Fruit fly (Drosophila melanogaster) whole organism, wandering third instar larva: ENCODE measurements around the gene Gtpx.

Experiments
- Abd-B ChIP-seq: fragments of >200 bp; optimal IDR thresholded peaks from 2 replicates; lab custom pipeline; 2017; ENCODE audit warnings: missing biosample characterization, missing genetic modification characterization
- CG32264 ChIP-seq: fragments of 200-800 bp; sonication (Bioruptor generic); optimal IDR thresholded peaks from 2 replicates; lab custom pipeline; 2016; ENCODE audit warnings: missing biosample characterization, missing genetic modification characterization
- CG9705 ChIP-seq: fragments of 200-800 bp; sonication (Bioruptor generic); optimal IDR thresholded peaks from 2 replicates; lab custom pipeline; 2018; ENCODE audit warnings: missing biosample characterization, mild to moderate bottlenecking, missing genetic modification characterization
- CrebA ChIP-seq: fragments of 200-800 bp; sonication (Bioruptor generic); optimal IDR thresholded peaks from 2 replicates; lab custom pipeline; 2016; ENCODE audit warnings: missing biosample characterization, mild to moderate bottlenecking, missing genetic modification characterization, borderline replicate concordance
- HLH106 ChIP-seq: fragments of 200-800 bp; optimal IDR thresholded peaks from 3 replicates; lab custom pipeline; 2019; ENCODE audit warnings: missing biosample characterization, mild to moderate bottlenecking, missing genetic modification characterization, moderate library complexity
- Hnf4 ChIP-seq: fragments of 200-800 bp; sonication (Bioruptor generic); optimal IDR thresholded peaks from 2 replicates; lab custom pipeline; 2016; ENCODE audit warnings: missing biosample characterization, mild to moderate bottlenecking, missing genetic modification characterization
- Hr78 ChIP-seq: fragments of >200 bp; optimal IDR thresholded peaks from 2 replicates; lab custom pipeline; 2017; ENCODE audit warnings: missing biosample characterization, missing genetic modification characterization
- Hr83 ChIP-seq: fragments of 200-300 bp; sonication (Bioruptor generic); optimal IDR thresholded peaks from 2 replicates; lab custom pipeline; 2016; ENCODE audit warnings: missing biosample characterization, mild to moderate bottlenecking, missing genetic modification characterization, moderate library complexity; ENCODE audit not compliant: poor library complexity, severe bottlenecking
- Jra ChIP-seq: sonication (Bioruptor generic); optimal IDR thresholded peaks from 2 replicates; lab custom pipeline; 2016; ENCODE audit warnings: missing biosample characterization, missing genetic modification characterization
- Myc ChIP-seq: fragments of >200 bp; optimal IDR thresholded peaks from 2 replicates; lab custom pipeline; 2017
- N ChIP-seq: fragments of >200 bp; optimal IDR thresholded peaks from 2 replicates; lab custom pipeline; 2018; ENCODE audit warnings: missing biosample characterization, missing external identifiers, missing genetic modification characterization
- OdsH ChIP-seq: fragments of 200-800 bp; sonication (Bioruptor generic); optimal IDR thresholded peaks from 2 replicates; lab custom pipeline; 2016; ENCODE audit warnings: missing biosample characterization, mild to moderate bottlenecking, missing genetic modification characterization
- Rel ChIP-seq, 2 experiments: fragments of 200-800 bp; sonication (Bioruptor generic) in 1 of 2; optimal IDR thresholded peaks; 2 replicates in 1 of 2; 3 replicates in 1 of 2; lab custom pipeline; 2016 to 2019; ENCODE audit warnings: mild to moderate bottlenecking in 2 of 2, missing biosample characterization in 2 of 2, missing genetic modification characterization in 2 of 2, moderate library complexity in 1 of 2
- Sp1 ChIP-seq: fragments of 200-800 bp; sonication (Bioruptor generic); optimal IDR thresholded peaks from 3 replicates; lab custom pipeline; 2019; ENCODE audit warnings: missing biosample characterization, mild to moderate bottlenecking, missing genetic modification characterization, moderate library complexity
- Vsx2 ChIP-seq: fragments of 200-300, 225-300 bp; sonication (Bioruptor generic); optimal IDR thresholded peaks from 2 replicates; lab custom pipeline; 2018; ENCODE audit warnings: missing biosample characterization, missing genetic modification characterization; ENCODE audit not compliant: partially characterized antibody
- br ChIP-seq: fragments of 200-800 bp; sonication (Bioruptor generic); optimal IDR thresholded peaks from 2 replicates; lab custom pipeline; 2016; ENCODE audit warnings: missing biosample characterization, missing genetic modification characterization
- dmrt93B ChIP-seq: fragments of 200-800 bp; sonication (Bioruptor generic); optimal IDR thresholded peaks from 2 replicates; lab custom pipeline; 2018; ENCODE audit warnings: missing biosample characterization, mild to moderate bottlenecking, missing genetic modification characterization
- dsf ChIP-seq: sonication (Bioruptor generic); optimal IDR thresholded peaks from 2 replicates; lab custom pipeline; 2016; ENCODE audit warnings: missing biosample characterization, missing genetic modification characterization, borderline replicate concordance
- ey ChIP-seq: fragments of 200-800 bp; sonication (Bioruptor generic); optimal IDR thresholded peaks from 2 replicates; lab custom pipeline; 2016; ENCODE audit warnings: missing biosample characterization, missing genetic modification characterization
- foxo ChIP-seq, 2 experiments: fragments of 200-800 bp; sonication (Bioruptor generic); optimal IDR thresholded peaks; 2 replicates in 1 of 2; 3 replicates in 1 of 2; lab custom pipeline; 2016 to 2017; ENCODE audit warnings: missing biosample characterization in 2 of 2, missing genetic modification characterization in 2 of 2
- fru ChIP-seq: fragments of 200-800 bp; sonication (Bioruptor generic); optimal IDR thresholded peaks from 3 replicates; lab custom pipeline; 2016; ENCODE audit warnings: missing biosample characterization, mild to moderate bottlenecking, missing genetic modification characterization
- h ChIP-seq: fragments of 200-800 bp; sonication (Bioruptor generic); optimal IDR thresholded peaks from 3 replicates; lab custom pipeline; 2016; ENCODE audit warnings: missing biosample characterization, mild to moderate bottlenecking, missing genetic modification characterization
- jim ChIP-seq: fragments of 175-275, 200-325 bp; sonication (Bioruptor generic); optimal IDR thresholded peaks from 2 replicates; lab custom pipeline; 2016; ENCODE audit warnings: missing biosample characterization, mild to moderate bottlenecking, missing genetic modification characterization
- lola ChIP-seq: fragments of >200 bp; optimal IDR thresholded peaks from 2 replicates; lab custom pipeline; 2017; ENCODE audit warnings: missing biosample characterization, missing genetic modification characterization
- psq ChIP-seq: fragments of 200-800 bp; sonication (Bioruptor generic); optimal IDR thresholded peaks from 3 replicates; lab custom pipeline; 2017; ENCODE audit warnings: missing biosample characterization, mild to moderate bottlenecking, missing genetic modification characterization, moderate library complexity
- rgr ChIP-seq: fragments of 200-800 bp; sonication (Bioruptor generic); optimal IDR thresholded peaks from 3 replicates; lab custom pipeline; 2016; ENCODE audit warnings: missing biosample characterization, mild to moderate bottlenecking, missing genetic modification characterization
- sage ChIP-seq: fragments of 200-800 bp; sonication (Bioruptor generic); optimal IDR thresholded peaks from 2 replicates; lab custom pipeline; 2016; ENCODE audit warnings: missing biosample characterization, mild to moderate bottlenecking, missing genetic modification characterization
- sv ChIP-seq: fragments of 200-800 bp; sonication (Bioruptor generic); optimal IDR thresholded peaks from 3 replicates; lab custom pipeline; 2016; ENCODE audit warnings: missing biosample characterization, missing genetic modification characterization
- tai ChIP-seq: sonication (Bioruptor generic); optimal IDR thresholded peaks from 2 replicates; lab custom pipeline; 2016; ENCODE audit warnings: missing biosample characterization, missing genetic modification characterization
- usp ChIP-seq: fragments of >200 bp; optimal IDR thresholded peaks from 2 replicates; lab custom pipeline; 2017; ENCODE audit warnings: missing biosample characterization, missing genetic modification characterization
- woc ChIP-seq: sonication (Bioruptor generic); optimal IDR thresholded peaks from 2 replicates; lab custom pipeline; 2016; ENCODE audit warnings: missing biosample characterization, mild to moderate bottlenecking, missing genetic modification characterization

Gene Gtpx

dm6 chr3L:3353297-3353696 is 27.2 kb downstream of the Gtpx start:
- TF ChIP-seq Hr83 (no peak), ey (GFP tag; lab: Kevin White, UChicago) (no peak), lola (GFP tag; lab: Kevin White, UChicago) (no peak), Rel (GFP tag; optimal IDR thresholded peaks at IDR 0.05; lab: Kevin White, UChicago) (no peak), Rel (tag; optimal IDR thresholded peaks at IDR 0.05; lab: Kevin White, UChicago) (no peak), Hr78 (GFP tag; lab: Kevin White, UChicago) (no peak), psq (GFP tag; lab: Kevin White, UChicago) (no peak), rgr (no peak), dsf (GFP tag; lab: Kevin White, UChicago) (no peak), HLH106 (tag; lab: Kevin White, UChicago) (no peak), h (GFP tag; lab: Kevin White, UChicago) (no peak), CG9705 (GFP tag; lab: Kevin White, UChicago) (no peak), Sp1 (GFP tag; lab: Kevin White, UChicago) (no peak), Abd-B (no peak), Jra (no peak), dmrt93B (GFP tag; lab: Kevin White, UChicago) (no peak), usp (GFP tag; lab: Kevin White, UChicago) (no peak)

dm6 chr3L:3369256-3369655 is 43.2 kb downstream of the Gtpx start, which contains the start of gene Drs:
Gene Drs (plus strand): TSS chr3L:3369556.
- TF ChIP-seq HLH106 (tag; lab: Kevin White, UChicago) = no peak
- TF ChIP-seq Rel (GFP tag; optimal IDR thresholded peaks at IDR 0.05; lab: Kevin White, UChicago) = no peak
- TF ChIP-seq Rel (tag; optimal IDR thresholded peaks at IDR 0.05; lab: Kevin White, UChicago) = peak; percentile 64
- TF ChIP-seq Abd-B = no peak
- no peak for TF ChIP-seq Hr78 (GFP tag; lab: Kevin White, UChicago)
- no peak for TF ChIP-seq Sp1 (GFP tag; lab: Kevin White, UChicago)
- no peak for TF ChIP-seq woc
- TF ChIP-seq usp (GFP tag; lab: Kevin White, UChicago) = no peak
- no peak for TF ChIP-seq Vsx2 (GFP tag; lab: Kevin White, UChicago)
- TF ChIP-seq, all 38 proteins: peak for 1

- TF ChIP-seq Rel (GFP tag; optimal IDR thresholded peaks at IDR 0.05; lab: Kevin White, UChicago) = no peak
- peak; percentile 31 for TF ChIP-seq Rel (tag; optimal IDR thresholded peaks at IDR 0.05; lab: Kevin White, UChicago)
- TF ChIP-seq Myc (lab: Kevin White, UChicago) = peak; percentile 78
- TF ChIP-seq CG32264 = no peak
- TF ChIP-seq lola (GFP tag; lab: Kevin White, UChicago) = no peak
- TF ChIP-seq sv (GFP tag; lab: Kevin White, UChicago) = no peak
- no peak for TF ChIP-seq rgr
- no peak for TF ChIP-seq woc
Measured at dm6 chr3L:3373994-3374623, 48.0 kb downstream of the Gtpx start, which contains the start of the genes Ythdc1 and CG12010. Gene Ythdc1 (minus strand): TSS chr3L:3374170. Gene CG12010 (plus strand): TSS chr3L:3374282.

DNA sequence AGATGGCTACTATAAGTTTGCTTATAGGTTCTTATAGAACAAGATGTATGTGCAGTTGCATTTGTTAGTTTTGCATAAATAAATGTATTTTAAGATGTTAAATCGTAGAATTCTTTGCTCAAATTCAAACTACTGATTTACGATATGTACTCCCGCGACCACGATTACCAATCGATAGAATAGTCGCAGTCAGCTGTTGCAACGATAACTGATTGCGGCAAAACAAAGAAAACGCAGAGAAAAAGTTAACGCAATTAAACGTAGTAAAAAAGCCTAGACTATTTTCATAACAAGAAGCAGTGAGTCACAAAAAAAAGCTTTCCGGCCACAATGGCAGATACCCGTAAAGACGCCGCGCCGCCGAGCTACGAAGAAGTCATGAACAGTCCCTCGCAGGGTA is 50.5 kb downstream of the Gtpx start, which contains the start of gene CG12012:
CG12012 (plus strand) TSS at position 207 of the 400 bp plus-strand sequence.
- TF ChIP-seq CG9705 (GFP tag; lab: Kevin White, UChicago) (no peak), br (GFP tag; lab: Kevin White, UChicago) (peak; percentile 47)

dm6 chr3L:3377247-3377964 is 51.3 kb downstream of the Gtpx start:
- TF ChIP-seq Rel (GFP tag; optimal IDR thresholded peaks at IDR 0.05; lab: Kevin White, UChicago) (no peak), Rel (tag; optimal IDR thresholded peaks at IDR 0.05; lab: Kevin White, UChicago) (peak; percentile 78), fru (GFP tag; lab: Kevin White, UChicago) (no peak), Myc (lab: Kevin White, UChicago) (no peak), br (GFP tag; lab: Kevin White, UChicago) (no peak)

DNA sequence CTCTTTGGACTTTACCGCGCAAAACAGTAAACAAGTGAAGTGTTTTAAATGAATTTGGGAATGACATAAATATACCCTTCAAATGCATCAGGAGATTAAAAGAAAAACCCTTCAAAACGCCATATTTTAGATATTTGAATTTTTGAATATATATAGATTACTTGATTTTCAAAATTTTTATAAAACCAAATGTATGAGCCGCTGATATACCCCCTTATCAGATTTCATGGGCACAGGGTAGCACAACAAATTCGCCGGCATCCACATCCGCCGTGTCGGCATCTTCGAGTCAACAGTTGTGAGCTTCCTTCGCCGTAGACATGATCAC is 51.9 kb downstream of the Gtpx start, which contains the start of gene Ids:
Ids (plus strand) TSS at position 304 of the 328 bp plus-strand sequence.
- no peak for TF ChIP-seq N
- no peak for TF ChIP-seq tai
- TF ChIP-seq fru (GFP tag; lab: Kevin White, UChicago) = peak; percentile 83
- peak; percentile 29 for TF ChIP-seq sage
- TF ChIP-seq OdsH (GFP tag; lab: Kevin White, UChicago) = peak; percentile 84
- no peak for TF ChIP-seq Myc (lab: Kevin White, UChicago)
- peak; percentile 82 for TF ChIP-seq ey (GFP tag; lab: Kevin White, UChicago)
- TF ChIP-seq Jra = no peak
- TF ChIP-seq lola (GFP tag; lab: Kevin White, UChicago) = no peak
- peak; percentile 71 for TF ChIP-seq psq (GFP tag; lab: Kevin White, UChicago)
- no peak for TF ChIP-seq CG9705 (GFP tag; lab: Kevin White, UChicago)
- TF ChIP-seq CrebA (GFP tag; lab: Kevin White, UChicago) = no peak
- peak; percentile 67 for TF ChIP-seq CG32264
- no peak for TF ChIP-seq Hr83
- peak; percentile 44 to 85 for TF ChIP-seq foxo (GFP tag; optimal IDR thresholded peaks at IDR 0.05; lab: Kevin White, UChicago)
- TF ChIP-seq br (GFP tag; lab: Kevin White, UChicago) = peak; percentile 75
- TF ChIP-seq h (GFP tag; lab: Kevin White, UChicago) = peak; percentile 82
- no peak for TF ChIP-seq jim
- peak; percentile 75 for TF ChIP-seq HLH106 (tag; lab: Kevin White, UChicago)
- peak; percentile 65 for TF ChIP-seq Sp1 (GFP tag; lab: Kevin White, UChicago)
- peak; percentile 50 for TF ChIP-seq woc
- peak; percentile 78 for TF ChIP-seq Hnf4 (GFP tag; lab: Kevin White, UChicago)
- peak; percentile 15 for TF ChIP-seq sv (GFP tag; lab: Kevin White, UChicago)
- peak; percentile 87 for TF ChIP-seq rgr
